Worm (Caenorhabditis elegans): ENCODE data around the gene algn-14.

- no peak for TF ChIP-seq nhr-23 (tag; optimal IDR thresholded peaks at IDR 0.05)
- TF ChIP-seq R02D3.7 (tag; optimal IDR thresholded peaks at IDR 0.05) = no peak
These were observed 36.6 kb downstream of the algn-14 start, which contains the start of gene vab-2 for ce11 chrIV:3766589-3766988.

Measured in whole organism, L3 larva.